Fruit fly (Drosophila melanogaster): ENCODE results near the gene Obp8a.

Obp8a gene

DNA sequence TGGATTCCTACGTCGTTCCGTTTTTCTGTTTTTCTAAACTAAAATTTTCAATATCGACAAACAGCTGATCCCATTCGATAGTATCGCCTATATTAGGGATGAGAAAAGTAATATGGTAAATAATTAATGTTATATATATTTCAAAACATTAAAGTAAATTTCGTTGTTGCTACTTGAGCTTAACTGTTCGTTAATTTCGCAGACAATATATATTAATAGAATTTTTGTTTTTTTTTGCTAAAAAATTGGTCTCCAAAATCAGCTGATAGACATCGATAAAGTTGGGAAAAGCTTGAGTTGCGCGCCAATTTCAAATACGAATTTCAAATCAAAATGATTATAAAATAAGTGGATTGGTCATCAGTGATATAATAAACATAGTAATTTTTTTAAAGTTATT, 18.3 kb upstream of the Obp8a start, which contains the start of gene CG12118 (continued):
- TF ChIP-seq hbn (GFP tag; IDR thresholded peaks at IDR 0.05; ENCODE audit: partially characterized antibody) (peak; percentile 81), CG10267 (tag; optimal IDR thresholded peaks at IDR 0.05) (peak; percentile 81), dati (GFP tag; IDR thresholded peaks at IDR 0.05) (no peak), Stat92E (GFP tag; optimal IDR thresholded peaks at IDR 0.05) (no peak), sens (GFP tag) (peak; percentile 88), chn (GFP tag; optimal IDR thresholded peaks at IDR 0.05) (peak; percentile 57), CG10274 (GFP tag; optimal IDR thresholded peaks at IDR 0.05) (no peak), Eip74EF (GFP tag; optimal IDR thresholded peaks at IDR 0.05) (peak in 1 of 2 experiments; percentile 54), croc (GFP tag; conservative IDR thresholded peaks at IDR 0.05) (peak; percentile 39; the same call in 2 of the 3 replicates), tup (GFP tag; optimal IDR thresholded peaks at IDR 0.05) (peak; percentile 34), CG4282 (GFP tag; optimal IDR thresholded peaks at IDR 0.05) (no peak), Kr (GFP tag; optimal IDR thresholded peaks at IDR 0.05) (no peak), mirr (GFP tag; optimal IDR thresholded peaks at IDR 0.05) (no peak), gcm2 (GFP tag; optimal IDR thresholded peaks at IDR 0.05) (peak; percentile 13), zfh2 (GFP tag; optimal IDR thresholded peaks at IDR 0.05) (peak; percentile 69), maf-S (GFP tag; optimal IDR thresholded peaks at IDR 0.05) (peak; percentile 32), Sin3A (optimal IDR thresholded peaks at IDR 0.05) (no peak), CG18011 (GFP tag; optimal IDR thresholded peaks at IDR 0.05) (peak; percentile 62), CG2120 (GFP tag; optimal IDR thresholded peaks at IDR 0.05) (peak; percentile 86), sd (tag; optimal IDR thresholded peaks at IDR 0.05) (peak; percentile 60), CG10565 (GFP tag; optimal IDR thresholded peaks at IDR 0.05) (no peak), TFAM (GFP tag; optimal IDR thresholded peaks at IDR 0.05) (no peak), Taf1 (GFP tag; IDR thresholded peaks at IDR 0.05) (no peak), aop (GFP tag; IDR thresholded peaks at IDR 0.05) (no peak), slou (GFP tag; optimal IDR thresholded peaks at IDR 0.05) (peak; percentile 70), nerfin-1 (tag; optimal IDR thresholded peaks at IDR 0.05) (peak; percentile 59), mld (GFP tag; IDR thresholded peaks at IDR 0.05; ENCODE audit: partially characterized antibody) (peak; percentile 90; the same call in 2 of the 3 replicates), CG1024 (GFP tag; IDR thresholded peaks at IDR 0.05) (peak; percentile 70), Side (GFP tag; optimal IDR thresholded peaks at IDR 0.05) (peak; percentile 3), D19A (tag; optimal IDR thresholded peaks at IDR 0.05) (peak; percentile 63), ato (GFP tag; IDR thresholded peaks at IDR 0.05; ENCODE audit: partially characterized antibody) (peak; percentile 65), CG17361 (GFP tag; IDR thresholded peaks at IDR 0.05) (peak; percentile 80), CG43689 (GFP tag; IDR thresholded peaks at IDR 0.05) (peak; percentile 45; the same call in 1 of the 2 replicates), CG12236 (GFP tag; optimal IDR thresholded peaks at IDR 0.05) (no peak), CG3407 (GFP tag; optimal IDR thresholded peaks at IDR 0.05) (peak; percentile 48), oc (tag; optimal IDR thresholded peaks at IDR 0.05) (peak; percentile 54), sob (GFP tag; IDR thresholded peaks at IDR 0.05) (peak; percentile 90), peb (GFP tag; IDR thresholded peaks at IDR 0.05) (peak; percentile 38; the same call in 1 of the 2 replicates), BtbVII (GFP tag; optimal IDR thresholded peaks at IDR 0.05) (peak; percentile 36), CG11085 (GFP tag; IDR thresholded peaks at IDR 0.05) (0 out of 2 replicates have a peak, but pooled peaks have one; percentile 42), vvl (GFP tag; IDR thresholded peaks at IDR 0.05) (peak; percentile 91)

DNA sequence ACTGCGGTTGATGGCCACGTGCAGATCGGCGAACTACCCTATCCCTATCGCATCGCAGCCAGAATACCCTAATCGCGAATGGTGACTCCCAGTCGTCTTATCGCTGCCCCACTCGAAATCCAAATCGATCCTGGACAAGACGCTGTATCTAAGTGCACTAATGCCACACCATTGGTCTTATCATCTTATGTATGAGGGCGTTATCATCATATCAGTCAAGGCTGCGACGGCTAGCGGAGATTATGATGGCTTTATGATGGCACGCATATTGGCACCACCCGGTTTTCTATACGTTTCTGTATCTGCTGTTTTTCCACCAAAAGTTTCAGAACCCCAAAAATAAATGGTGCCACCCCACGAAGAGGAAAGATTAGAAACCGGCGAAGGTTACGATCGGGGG, 14.4 kb upstream of the Obp8a start:
- TF ChIP-seq tna (GFP tag; IDR thresholded peaks at IDR 0.05; ENCODE audit: partially characterized antibody) = peak; percentile 12; the same call in 1 of the 2 replicates
- peak; percentile 0 for TF ChIP-seq Hey (tag; optimal IDR thresholded peaks at IDR 0.05)
- no peak for TF ChIP-seq shn (GFP tag; optimal IDR thresholded peaks at IDR 0.05)
- TF ChIP-seq Pdp1 (GFP tag; optimal IDR thresholded peaks at IDR 0.05) = peak in 1 of 2 experiments; percentile 8
- peak; percentile 74 for TF ChIP-seq ftz-f1 (GFP tag; optimal IDR thresholded peaks at IDR 0.05)
- no peak for TF ChIP-seq HmgD (GFP tag; optimal IDR thresholded peaks at IDR 0.05)
- TF ChIP-seq CG15601 (tag; optimal IDR thresholded peaks at IDR 0.05) = no peak
- TF ChIP-seq CG34376 (GFP tag; optimal IDR thresholded peaks at IDR 0.05) = peak; percentile 70
- TF ChIP-seq sd (tag; optimal IDR thresholded peaks at IDR 0.05) = peak; percentile 6
- peak; percentile 67 for TF ChIP-seq mirr (GFP tag; optimal IDR thresholded peaks at IDR 0.05)
- TF ChIP-seq exex (tag; optimal IDR thresholded peaks at IDR 0.05) = peak; percentile 72
- peak; percentile 20 for TF ChIP-seq cwo (GFP tag; optimal IDR thresholded peaks at IDR 0.05)
- peak; percentile 84; the same call in 2 of the 4 replicates for TF ChIP-seq chinmo (GFP tag; IDR thresholded peaks at IDR 0.05; ENCODE audit: partially characterized antibody)

Measured in whole organism, embryonic.